Worm (Caenorhabditis elegans): ENCODE data around the gene nxf-2.

nxf-2 gene

DNA sequence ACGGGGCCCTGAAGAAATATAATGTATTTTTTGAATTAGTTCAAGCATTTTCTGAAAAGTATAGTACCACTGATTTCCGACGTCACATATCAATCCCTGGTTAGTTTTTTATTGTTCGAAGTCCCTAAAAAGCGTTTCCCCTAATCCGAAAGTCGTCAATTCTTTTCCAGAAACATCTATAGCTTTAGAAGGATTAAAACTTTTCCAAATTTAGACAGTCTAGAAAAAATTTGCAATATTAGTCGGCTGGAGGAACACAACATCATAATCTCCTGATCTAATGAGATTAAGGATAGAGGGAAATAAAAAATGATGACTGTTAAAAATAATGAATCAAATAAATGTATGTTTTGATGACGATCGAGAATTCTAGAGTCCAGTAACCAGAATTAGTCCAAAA lies 39.6 kb downstream of the nxf-2 start:
- no peak for TF ChIP-seq hmbx-1 (tag; optimal IDR thresholded peaks at IDR 0.05)
- TF ChIP-seq F13C5.2 (tag; optimal IDR thresholded peaks at IDR 0.05), result no peak
- TF ChIP-seq flt-1 (GFP tag; IDR thresholded peaks at IDR 0.05), result no peak
- TF ChIP-seq tbx-37 (GFP tag; conservative IDR thresholded peaks at IDR 0.05), result no peak
- TF ChIP-seq tbx-11 (GFP tag; IDR thresholded peaks at IDR 0.05), result no peak
- no peak for TF ChIP-seq aly-1 (tag; optimal IDR thresholded peaks at IDR 0.05)
- TF ChIP-seq hnd-1 (tag; optimal IDR thresholded peaks at IDR 0.05), result no peak
- TF ChIP-seq sea-1 (GFP tag; conservative IDR thresholded peaks at IDR 0.05), result no peak
- no peak for TF ChIP-seq ama-1 (optimal IDR thresholded peaks at IDR 0.05)
- no peak for TF ChIP-seq ceh-13 (GFP tag; optimal IDR thresholded peaks at IDR 0.05)
- no peak for TF ChIP-seq tra-4 (tag; optimal IDR thresholded peaks at IDR 0.05)
- TF ChIP-seq scrt-1 (GFP tag; IDR thresholded peaks at IDR 0.05), result no peak
- no peak for TF ChIP-seq ets-7 (tag; optimal IDR thresholded peaks at IDR 0.05)
- no peak for TF ChIP-seq ceh-36 (tag; optimal IDR thresholded peaks at IDR 0.05)
- TF ChIP-seq B0310.2 (tag; optimal IDR thresholded peaks at IDR 0.05), result no peak

DNA sequence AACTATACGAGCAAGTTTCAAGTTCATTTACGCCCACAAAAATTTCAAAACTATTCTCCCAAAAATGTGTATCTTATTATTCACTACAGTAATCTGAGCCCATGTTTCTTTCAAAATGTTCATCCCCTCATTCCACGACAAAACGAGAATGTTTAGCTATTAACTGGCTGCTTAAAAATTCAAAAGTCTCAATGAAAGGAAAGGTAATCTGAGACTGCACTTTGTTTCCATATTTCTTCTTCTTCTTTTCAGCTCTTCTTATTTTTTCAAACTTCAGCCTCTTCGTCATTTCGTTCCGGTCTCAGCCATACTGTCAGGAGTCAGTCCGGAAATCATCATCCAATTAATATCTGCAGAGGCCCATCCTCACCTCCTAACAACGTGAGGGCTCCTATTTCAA lies 44.9 kb downstream of the nxf-2 start, which contains the start of gene unc-39:
unc-39 (plus strand) TSS at position 301 of the 400 bp plus-strand sequence.
- TF ChIP-seq tra-4 (tag; optimal IDR thresholded peaks at IDR 0.05), result no peak
- TF ChIP-seq ama-1 (optimal IDR thresholded peaks at IDR 0.05), result no peak
- no peak for TF ChIP-seq hmg-4 (GFP tag; optimal IDR thresholded peaks at IDR 0.05)
- TF ChIP-seq B0310.2 (tag; optimal IDR thresholded peaks at IDR 0.05), result no peak
- no peak for TF ChIP-seq aly-1 (tag; optimal IDR thresholded peaks at IDR 0.05)
- TF ChIP-seq F13C5.2 (tag; optimal IDR thresholded peaks at IDR 0.05), result no peak
- TF ChIP-seq ceh-13 (GFP tag; optimal IDR thresholded peaks at IDR 0.05), result no peak
- TF ChIP-seq sea-1 (GFP tag; conservative IDR thresholded peaks at IDR 0.05), result no peak
- TF ChIP-seq ceh-36 (tag; optimal IDR thresholded peaks at IDR 0.05), result no peak
- no peak for TF ChIP-seq scrt-1 (GFP tag; IDR thresholded peaks at IDR 0.05)
- no peak for TF ChIP-seq flt-1 (GFP tag; IDR thresholded peaks at IDR 0.05)
- no peak for TF ChIP-seq ets-7 (tag; optimal IDR thresholded peaks at IDR 0.05)
- no peak for TF ChIP-seq pes-1 (GFP tag; IDR thresholded peaks at IDR 0.05)
- no peak for TF ChIP-seq tbx-11 (GFP tag; IDR thresholded peaks at IDR 0.05)
- no peak for TF ChIP-seq hmbx-1 (tag; optimal IDR thresholded peaks at IDR 0.05)
- TF ChIP-seq tbx-37 (GFP tag; conservative IDR thresholded peaks at IDR 0.05), result no peak

DNA sequence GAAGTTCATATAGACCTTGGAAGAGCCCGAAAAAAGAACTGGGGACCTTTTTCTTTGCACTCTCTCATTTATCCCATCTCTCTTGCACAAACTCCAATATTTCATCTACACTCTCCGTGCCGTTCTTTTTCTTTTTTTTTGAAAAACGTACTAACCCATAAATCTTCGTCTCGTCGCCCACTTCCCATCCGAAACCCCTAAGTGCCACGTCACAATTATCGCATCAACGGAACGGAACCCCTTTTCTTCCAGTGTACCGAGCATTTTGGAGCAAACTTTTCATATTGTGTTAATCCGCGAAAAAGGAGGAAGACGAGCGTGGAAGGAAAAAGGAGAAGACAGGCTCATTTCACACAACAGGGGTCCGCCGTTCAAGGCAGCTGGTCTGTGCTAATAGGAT lies 48.2 kb downstream of the nxf-2 start:
- TF ChIP-seq B0310.2 (tag; optimal IDR thresholded peaks at IDR 0.05) (no peak), flt-1 (GFP tag; IDR thresholded peaks at IDR 0.05) (no peak), hmbx-1 (tag; optimal IDR thresholded peaks at IDR 0.05) (no peak), tbx-37 (GFP tag; conservative IDR thresholded peaks at IDR 0.05) (no peak), F13C5.2 (tag; optimal IDR thresholded peaks at IDR 0.05) (no peak), scrt-1 (GFP tag; IDR thresholded peaks at IDR 0.05) (no peak), ets-7 (tag; optimal IDR thresholded peaks at IDR 0.05) (no peak), hmg-4 (GFP tag; optimal IDR thresholded peaks at IDR 0.05) (no peak), sea-1 (GFP tag; conservative IDR thresholded peaks at IDR 0.05) (no peak), aly-1 (tag; optimal IDR thresholded peaks at IDR 0.05) (no peak), pes-1 (GFP tag; IDR thresholded peaks at IDR 0.05) (no peak), tra-4 (tag; optimal IDR thresholded peaks at IDR 0.05) (no peak), ama-1 (optimal IDR thresholded peaks at IDR 0.05) (no peak), ceh-36 (tag; optimal IDR thresholded peaks at IDR 0.05) (no peak)

DNA sequence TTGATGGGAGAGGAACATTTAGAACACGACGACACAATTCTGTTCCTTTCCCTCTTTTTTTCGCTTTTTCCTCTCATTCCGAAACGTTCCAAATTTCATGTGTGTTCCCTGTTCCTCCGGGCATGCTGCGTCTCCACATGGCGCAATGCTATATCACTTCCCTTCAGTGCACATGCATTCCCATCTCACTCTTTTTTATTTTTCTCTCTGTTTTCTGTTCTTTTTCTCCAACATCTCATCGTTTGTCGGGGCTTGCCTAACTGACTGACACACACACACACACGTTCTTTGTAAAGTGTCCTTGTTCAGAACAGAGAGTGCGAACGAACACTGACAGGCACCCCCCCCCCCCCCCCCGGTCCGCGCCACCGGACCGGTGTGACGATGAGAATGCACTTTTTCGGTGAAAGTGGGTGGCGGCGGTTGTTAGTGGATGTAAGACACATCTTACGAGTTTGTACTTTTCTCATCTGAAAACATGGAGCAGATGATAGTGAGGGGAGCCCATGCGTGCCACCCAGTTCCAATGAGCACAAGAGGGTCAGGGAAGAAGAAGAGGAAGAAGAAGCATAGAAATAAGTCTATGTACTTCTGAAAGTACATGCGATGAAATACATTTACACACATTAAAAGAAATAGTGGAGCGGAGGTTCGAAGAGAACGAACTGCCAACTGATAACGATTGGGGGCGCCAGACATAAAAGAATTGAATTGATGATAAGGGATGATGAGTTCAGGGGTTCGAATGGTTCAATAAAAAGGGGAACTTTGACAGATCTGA lies 49.2 kb downstream of the nxf-2 start:
- no peak for TF ChIP-seq tbx-11 (GFP tag; IDR thresholded peaks at IDR 0.05)
- TF ChIP-seq ceh-36 (tag; optimal IDR thresholded peaks at IDR 0.05), result no peak
- TF ChIP-seq flt-1 (GFP tag; IDR thresholded peaks at IDR 0.05), result no peak

DNA sequence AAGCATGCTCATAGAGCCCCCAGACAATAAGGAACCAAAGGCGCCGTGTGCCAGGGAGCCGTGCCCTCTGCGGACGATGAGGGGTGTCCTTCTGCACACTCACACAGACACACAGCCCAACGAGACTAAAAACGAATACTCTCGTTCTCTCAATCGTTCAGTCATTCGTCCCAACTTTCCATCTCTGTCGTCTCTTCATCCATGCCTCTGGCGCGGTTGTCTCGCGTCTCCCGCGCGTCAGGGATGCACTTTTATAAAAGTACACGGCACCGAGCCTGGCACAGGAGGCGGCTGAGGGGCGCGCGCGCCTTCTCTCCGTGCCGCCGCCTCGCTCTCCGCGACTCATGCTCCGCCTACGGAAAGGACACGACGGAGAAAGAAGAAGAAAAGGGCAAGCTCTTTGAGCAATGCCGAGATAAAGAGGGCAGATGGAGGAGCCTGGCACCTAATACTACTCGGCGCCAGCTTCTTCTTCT lies 51.1 kb downstream of the nxf-2 start:
- TF ChIP-seq pes-1 (GFP tag; IDR thresholded peaks at IDR 0.05) (no peak), aly-1 (tag; optimal IDR thresholded peaks at IDR 0.05) (peak; percentile 16)
